Fruit fly (Drosophila melanogaster): ENCODE data around the gene CG10761.

CG10761 gene

DNA sequence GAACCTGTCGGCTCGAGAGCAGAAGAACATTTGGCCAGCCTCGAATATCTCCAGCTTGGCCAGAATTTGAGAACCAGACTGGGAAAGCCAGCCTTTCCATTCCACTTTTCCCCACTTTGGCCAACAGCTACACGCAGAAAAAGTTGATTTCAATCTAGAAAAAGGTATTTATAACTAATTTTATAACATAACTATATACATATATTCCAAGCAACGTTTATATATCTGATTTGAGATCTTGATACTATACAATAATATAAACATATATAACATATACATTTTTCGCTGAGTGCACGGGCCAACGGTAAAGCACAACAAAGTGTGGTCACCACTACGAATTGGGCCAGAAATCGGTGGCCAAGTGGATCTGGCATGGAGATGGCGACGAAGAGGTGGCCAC, 860 bp upstream of the CG10761 start:
- no peak for TF ChIP-seq Pif1B (GFP tag; optimal IDR thresholded peaks at IDR 0.05)
- TF ChIP-seq CG34367 (tag; optimal IDR thresholded peaks at IDR 0.05), result no peak
- TF ChIP-seq CG14655 (GFP tag; optimal IDR thresholded peaks at IDR 0.05), result peak; percentile 73
- no peak for TF ChIP-seq EcR (GFP tag; optimal IDR thresholded peaks at IDR 0.05)
- TF ChIP-seq CG32121 (GFP tag; IDR thresholded peaks at IDR 0.05), result no peak
- no peak for TF ChIP-seq CG17806 (tag; optimal IDR thresholded peaks at IDR 0.05)
- TF ChIP-seq gl (tag; optimal IDR thresholded peaks at IDR 0.05), result no peak
- TF ChIP-seq Snoo (tag; optimal IDR thresholded peaks at IDR 0.05), result no peak
- TF ChIP-seq CG4496 (GFP tag; IDR thresholded peaks at IDR 0.05), result peak; percentile 69
- TF ChIP-seq CG12605 (GFP tag; IDR thresholded peaks at IDR 0.05), result 0 out of 2 replicates have a peak, but pooled peaks have one; percentile 12
- peak; percentile 25; the same call in 1 of the 2 replicates for TF ChIP-seq Ets98B (GFP tag; IDR thresholded peaks at IDR 0.05)
- TF ChIP-seq CG8159 (tag; optimal IDR thresholded peaks at IDR 0.05), result no peak
- TF ChIP-seq CG15710 (tag; optimal IDR thresholded peaks at IDR 0.05), result no peak
- TF ChIP-seq D1 (tag; optimal IDR thresholded peaks at IDR 0.05), result no peak
- TF ChIP-seq CG9948 (tag; optimal IDR thresholded peaks at IDR 0.05), result no peak
- TF ChIP-seq Pif1A (GFP tag; optimal IDR thresholded peaks at IDR 0.05), result no peak
- TF ChIP-seq fd96Ca (GFP tag; IDR thresholded peaks at IDR 0.05), result no peak
- peak; percentile 78 for TF ChIP-seq CG8301 (tag; optimal IDR thresholded peaks at IDR 0.05)
- TF ChIP-seq CG13204 (GFP tag; optimal IDR thresholded peaks at IDR 0.05), result no peak
- no peak for TF ChIP-seq CG10348 (GFP tag; IDR thresholded peaks at IDR 0.05)

DNA sequence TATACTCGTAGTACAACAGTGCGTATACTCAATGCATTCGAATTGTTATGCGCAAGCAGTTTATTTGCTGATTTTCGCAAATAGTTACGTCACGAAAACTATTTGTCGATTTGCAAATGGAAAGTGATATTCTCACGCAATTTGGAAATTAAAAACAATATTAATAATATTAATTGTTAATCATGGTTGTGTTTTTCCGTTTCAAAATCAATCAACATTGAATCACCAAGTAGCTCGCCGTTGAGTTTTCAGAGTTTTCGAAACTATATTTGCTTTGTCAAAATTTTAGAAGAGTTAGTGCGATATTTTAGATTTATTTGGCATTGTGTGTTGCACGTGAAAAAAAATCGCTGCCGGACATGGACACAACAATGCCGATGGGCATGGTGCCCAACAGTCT, 2.8 kb downstream of the CG10761 start, which contains the start of gene CG15337:
Gene CG15337, plus strand, starts transcription at position 301 of the 400 bp plus-strand sequence.
- TF ChIP-seq CG14655 (GFP tag; optimal IDR thresholded peaks at IDR 0.05) (no peak), CG13204 (GFP tag; optimal IDR thresholded peaks at IDR 0.05) (no peak), Ets98B (GFP tag; IDR thresholded peaks at IDR 0.05) (no peak), Snoo (tag; optimal IDR thresholded peaks at IDR 0.05) (no peak), CG8159 (tag; optimal IDR thresholded peaks at IDR 0.05) (no peak), fd96Ca (GFP tag; IDR thresholded peaks at IDR 0.05) (no peak), CG10348 (GFP tag; IDR thresholded peaks at IDR 0.05) (no peak), Pif1B (GFP tag; optimal IDR thresholded peaks at IDR 0.05) (no peak), CG15710 (tag; optimal IDR thresholded peaks at IDR 0.05) (no peak), EcR (GFP tag; optimal IDR thresholded peaks at IDR 0.05) (no peak), CG32121 (GFP tag; IDR thresholded peaks at IDR 0.05) (no peak), Pif1A (GFP tag; optimal IDR thresholded peaks at IDR 0.05) (no peak), gl (tag; optimal IDR thresholded peaks at IDR 0.05) (no peak), CG8301 (tag; optimal IDR thresholded peaks at IDR 0.05) (no peak), CG34367 (tag; optimal IDR thresholded peaks at IDR 0.05) (no peak)

DNA sequence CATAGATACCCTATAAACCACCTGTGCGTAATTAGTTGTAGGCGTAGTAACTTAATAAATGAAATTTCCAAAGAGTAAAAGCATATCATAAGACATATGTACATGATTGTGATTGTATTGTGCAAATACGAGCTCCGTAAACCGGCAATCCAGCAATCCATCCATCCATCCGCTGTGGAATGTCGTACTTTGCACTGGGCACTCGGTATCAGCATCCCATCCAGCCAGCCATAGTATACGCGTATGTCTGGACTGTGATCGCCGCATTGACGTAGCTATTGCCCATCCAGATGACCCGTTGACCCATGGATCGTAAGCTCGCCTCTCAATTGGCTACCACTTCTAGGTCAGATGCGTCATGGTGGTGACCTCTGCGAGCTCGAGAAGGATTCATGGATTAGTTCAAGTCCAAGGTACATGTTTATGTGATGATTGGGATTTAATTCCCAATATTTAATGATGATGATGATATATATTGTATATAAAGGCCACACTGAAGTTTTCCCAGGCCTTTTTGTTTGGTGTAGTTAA, 3.6 kb downstream of the CG10761 start:
- no peak for TF ChIP-seq CG9948 (tag; optimal IDR thresholded peaks at IDR 0.05)
- TF ChIP-seq CG4496 (GFP tag; IDR thresholded peaks at IDR 0.05), result peak; percentile 43; the same call in 1 of the 3 replicates
- no peak for TF ChIP-seq Pif1B (GFP tag; optimal IDR thresholded peaks at IDR 0.05)
- TF ChIP-seq fd96Ca (GFP tag; IDR thresholded peaks at IDR 0.05), result 0 out of 3 replicates have a peak, but pooled peaks have one; percentile 19
- peak; percentile 72 for TF ChIP-seq CG12605 (GFP tag; IDR thresholded peaks at IDR 0.05)
- TF ChIP-seq rn (GFP tag; IDR thresholded peaks at IDR 0.05), result no peak
- no peak for TF ChIP-seq Pif1A (GFP tag; optimal IDR thresholded peaks at IDR 0.05)
- no peak for TF ChIP-seq CG10348 (GFP tag; IDR thresholded peaks at IDR 0.05)
- TF ChIP-seq CG15710 (tag; optimal IDR thresholded peaks at IDR 0.05), result no peak
- TF ChIP-seq D1 (tag; optimal IDR thresholded peaks at IDR 0.05), result no peak
- peak; percentile 5 for TF ChIP-seq Snoo (tag; optimal IDR thresholded peaks at IDR 0.05)
- peak; percentile 25; the same call in 1 of the 2 replicates for TF ChIP-seq CG32121 (GFP tag; IDR thresholded peaks at IDR 0.05)
- peak; percentile 29; the same call in 1 of the 2 replicates for TF ChIP-seq Ets98B (GFP tag; IDR thresholded peaks at IDR 0.05)
- peak; percentile 88 for TF ChIP-seq gl (tag; optimal IDR thresholded peaks at IDR 0.05)
- TF ChIP-seq EcR (GFP tag; optimal IDR thresholded peaks at IDR 0.05), result no peak
- peak; percentile 50 for TF ChIP-seq CG14655 (GFP tag; optimal IDR thresholded peaks at IDR 0.05)
- peak; percentile 28 for TF ChIP-seq CG8159 (tag; optimal IDR thresholded peaks at IDR 0.05)
- TF ChIP-seq CG8301 (tag; optimal IDR thresholded peaks at IDR 0.05), result peak; percentile 18
- TF ChIP-seq CG34367 (tag; optimal IDR thresholded peaks at IDR 0.05), result peak; percentile 26
- TF ChIP-seq CG17806 (tag; optimal IDR thresholded peaks at IDR 0.05), result no peak
- TF ChIP-seq CG13204 (GFP tag; optimal IDR thresholded peaks at IDR 0.05), result peak; percentile 68

DNA sequence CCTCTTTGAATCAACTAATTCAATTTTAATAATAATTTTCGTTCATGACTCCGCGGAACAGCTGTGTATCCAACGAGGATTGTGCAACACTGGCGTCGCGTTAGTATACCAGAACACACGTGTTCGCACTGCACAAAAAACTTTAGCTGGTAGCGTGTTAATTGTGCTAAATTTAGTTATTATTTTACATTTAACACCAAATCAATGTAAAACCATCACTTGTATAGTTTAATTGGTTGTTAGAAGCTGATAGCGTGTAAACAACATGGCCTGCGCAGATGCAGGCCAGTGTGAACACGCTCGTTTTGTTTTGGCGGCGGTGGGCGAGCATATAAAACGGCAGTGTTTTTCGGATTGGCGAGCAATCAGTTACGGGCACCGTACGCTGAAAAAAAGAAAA, 5.3 kb downstream of the CG10761 start, which contains the start of the genes Traf6 and GIIIspla2:
Gene Traf6, minus strand, starts transcription at position 93 of the 400 bp plus-strand sequence.
Gene GIIIspla2, plus strand, starts transcription at position 335 of the 400 bp plus-strand sequence.
- TF ChIP-seq CG17806 (tag; optimal IDR thresholded peaks at IDR 0.05) (peak; percentile 52), EcR (GFP tag; optimal IDR thresholded peaks at IDR 0.05) (no peak), Pif1B (GFP tag; optimal IDR thresholded peaks at IDR 0.05) (no peak), CG12605 (GFP tag; IDR thresholded peaks at IDR 0.05) (no peak), D1 (tag; optimal IDR thresholded peaks at IDR 0.05) (no peak), Pif1A (GFP tag; optimal IDR thresholded peaks at IDR 0.05) (no peak), CG10348 (GFP tag; IDR thresholded peaks at IDR 0.05) (no peak), fd96Ca (GFP tag; IDR thresholded peaks at IDR 0.05) (peak; percentile 83; the same call in 2 of the 3 replicates), Snoo (tag; optimal IDR thresholded peaks at IDR 0.05) (peak; percentile 63), CG14655 (GFP tag; optimal IDR thresholded peaks at IDR 0.05) (no peak), gl (tag; optimal IDR thresholded peaks at IDR 0.05) (no peak), CG9948 (tag; optimal IDR thresholded peaks at IDR 0.05) (peak; percentile 65), CG32121 (GFP tag; IDR thresholded peaks at IDR 0.05) (peak; percentile 60), CG34367 (tag; optimal IDR thresholded peaks at IDR 0.05) (peak; percentile 53), CG4496 (GFP tag; IDR thresholded peaks at IDR 0.05) (peak; percentile 79), CG8301 (tag; optimal IDR thresholded peaks at IDR 0.05) (peak; percentile 70), Ets98B (GFP tag; IDR thresholded peaks at IDR 0.05) (peak; percentile 72), CG8159 (tag; optimal IDR thresholded peaks at IDR 0.05) (peak; percentile 71), CG15710 (tag; optimal IDR thresholded peaks at IDR 0.05) (peak; percentile 78), rn (GFP tag; IDR thresholded peaks at IDR 0.05) (peak; percentile 71)

DNA sequence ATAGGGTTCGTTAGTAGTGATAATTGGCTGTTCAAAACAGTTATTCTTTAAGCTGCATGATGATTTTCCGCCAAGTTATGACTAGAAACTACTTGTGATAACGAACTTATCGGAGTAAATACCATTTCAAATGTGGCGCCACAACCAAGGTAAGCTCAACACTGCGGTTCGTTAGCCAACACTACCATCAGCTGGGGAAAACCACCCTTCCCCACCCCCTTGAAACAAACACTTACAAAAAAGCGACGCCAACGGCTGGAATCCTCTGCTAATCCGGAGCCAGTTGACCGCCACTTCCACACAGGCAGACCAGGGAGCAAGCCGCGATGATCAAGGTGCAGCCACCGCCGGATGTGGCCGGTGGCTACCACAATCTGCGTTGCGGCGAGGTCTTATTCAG, 9.9 kb downstream of the CG10761 start, which contains the start of gene CG18262:
Gene CG18262, plus strand, starts transcription at position 231 of the 400 bp plus-strand sequence.
- TF ChIP-seq CG9948 (tag; optimal IDR thresholded peaks at IDR 0.05), result no peak
- TF ChIP-seq rn (GFP tag; IDR thresholded peaks at IDR 0.05), result no peak
- no peak for TF ChIP-seq CG8159 (tag; optimal IDR thresholded peaks at IDR 0.05)
- 0 out of 3 replicates have a peak, but pooled peaks have one; percentile 19 for TF ChIP-seq fd96Ca (GFP tag; IDR thresholded peaks at IDR 0.05)
